Fruit fly (Drosophila melanogaster) whole organism, embryonic: ENCODE measurements around the gene Hmbs.

Experiments
- Ada2b ChIP-seq: fragments of 200-800 bp; sonication (Bioruptor generic); IDR thresholded peaks from 2 replicates; pipeline ENCODE4 v1.3.6; 2022; ENCODE audit warnings: missing biosample characterization, missing genetic modification characterization
- Adf1 ChIP-seq: fragments of 200-800 bp; sonication (Bioruptor generic); IDR thresholded peaks from 2 replicates; pipeline ENCODE4 v1.3.6; 2022; ENCODE audit warnings: missing biosample characterization, missing genetic modification characterization
- Antp ChIP-seq: fragments of 200-800 bp; sonication (Bioruptor generic); optimal IDR thresholded peaks from 3 replicates; lab custom pipeline; 2016; ENCODE audit warnings: missing biosample characterization, missing genetic modification characterization
- Bdp1 ChIP-seq: fragments of 200-800 bp; sonication (Bioruptor generic); optimal IDR thresholded peaks from 3 replicates; lab custom pipeline; 2016; ENCODE audit warnings: missing biosample characterization, missing genetic modification characterization
- CG11093 ChIP-seq: fragments of 200-800 bp; sonication (Bioruptor generic); IDR thresholded peaks from 3 replicates; pipeline ENCODE4 v1.3.6; 2022; ENCODE audit warnings: missing biosample characterization, missing genetic modification characterization
- CG12071 ChIP-seq: fragments of 200-800 bp; sonication (Bioruptor generic); optimal IDR thresholded peaks from 3 replicates; lab custom pipeline; 2018; ENCODE audit warnings: missing biosample characterization, mild to moderate bottlenecking, missing genetic modification characterization
- CG13894 ChIP-seq: fragments of 200-800 bp; sonication (Bioruptor generic); optimal IDR thresholded peaks from 3 replicates; lab custom pipeline; 2018; ENCODE audit warnings: missing biosample characterization, mild to moderate bottlenecking, missing genetic modification characterization, moderate library complexity
- CG14667 ChIP-seq: fragments of 200-800 bp; sonication (Bioruptor generic); IDR thresholded peaks from 2 replicates; pipeline ENCODE4 v1.3.6; 2022; ENCODE audit warnings: missing biosample characterization, missing genetic modification characterization
- CG15479 ChIP-seq: fragments of 200-800 bp; sonication (Bioruptor generic); optimal IDR thresholded peaks from 3 replicates; lab custom pipeline; 2019; ENCODE audit warnings: missing biosample characterization, mild to moderate bottlenecking, missing genetic modification characterization, moderate library complexity
- CG15601 ChIP-seq: fragments of 200-800 bp; sonication (Bioruptor generic); optimal IDR thresholded peaks from 3 replicates; lab custom pipeline; 2019; ENCODE audit warnings: missing biosample characterization, mild to moderate bottlenecking, missing genetic modification characterization, moderate library complexity
- CG1603 ChIP-seq: fragments of 200-800 bp; sonication (Bioruptor generic); optimal IDR thresholded peaks from 2 replicates; lab custom pipeline; 2019; ENCODE audit warnings: missing biosample characterization, mild to moderate bottlenecking, missing genetic modification characterization, moderate library complexity
- CG2889 ChIP-seq: fragments of 200-800 bp; sonication (Bioruptor generic); IDR thresholded peaks from 3 replicates; pipeline ENCODE4 v1.3.6; 2022; ENCODE audit warnings: missing biosample characterization, missing genetic modification characterization
- CG34224 ChIP-seq: fragments of 200-800 bp; sonication (Bioruptor generic); IDR thresholded peaks from 3 replicates; pipeline ENCODE4 v1.3.6; 2022; ENCODE audit warnings: missing biosample characterization, missing genetic modification characterization; ENCODE audit not compliant: partially characterized antibody
- CG3847 ChIP-seq: fragments of 200-800 bp; sonication (Bioruptor generic); IDR thresholded peaks from 2 replicates; pipeline ENCODE4 v1.3.6; 2022; ENCODE audit warnings: missing biosample characterization, missing genetic modification characterization
- CG6175 ChIP-seq: fragments of 200-800 bp; sonication (Bioruptor generic); IDR thresholded peaks from 3 replicates; pipeline ENCODE4 v1.3.6; 2022; ENCODE audit warnings: missing biosample characterization, missing genetic modification characterization
- CG6791 ChIP-seq: fragments of 200-800 bp; sonication (Bioruptor generic); IDR thresholded peaks from 3 replicates; pipeline ENCODE4 v1.3.6; 2022; ENCODE audit warnings: missing biosample characterization, missing genetic modification characterization; ENCODE audit not compliant: partially characterized antibody
- CG7357 ChIP-seq: fragments of 200-800 bp; sonication (Bioruptor generic); IDR thresholded peaks from 3 replicates; pipeline ENCODE4 v1.3.6; 2022; ENCODE audit warnings: missing biosample characterization, missing genetic modification characterization
- CG9817 ChIP-seq: fragments of 200-800 bp; sonication (Bioruptor generic); optimal IDR thresholded peaks from 2 replicates; lab custom pipeline; 2018; ENCODE audit warnings: missing biosample characterization, mild to moderate bottlenecking, missing genetic modification characterization, moderate library complexity
- Chrac-16 ChIP-seq: fragments of 200-800 bp; sonication (Bioruptor generic); optimal IDR thresholded peaks from 3 replicates; lab custom pipeline; 2016; ENCODE audit warnings: missing biosample characterization, missing genetic modification characterization
- Deaf1 ChIP-seq: fragments of 200-800 bp; optimal IDR thresholded peaks from 3 replicates; lab custom pipeline; 2019; ENCODE audit warnings: missing biosample characterization, mild to moderate bottlenecking, missing genetic modification characterization, moderate library complexity
- Fer1 ChIP-seq: fragments of 200-800 bp; sonication (Bioruptor generic); optimal IDR thresholded peaks from 2 replicates; lab custom pipeline; 2017; ENCODE audit warnings: missing biosample characterization, mild to moderate bottlenecking, missing genetic modification characterization
- Gug ChIP-seq: fragments of 200-800 bp; sonication (Bioruptor generic); IDR thresholded peaks from 4 replicates; pipeline ENCODE4 v1.3.6; 2022; ENCODE audit warnings: missing biosample characterization, missing genetic modification characterization
- Hmr ChIP-seq: fragments of 200-800 bp; sonication (Bioruptor generic); optimal IDR thresholded peaks from 3 replicates; lab custom pipeline; 2017; ENCODE audit warnings: mild to moderate bottlenecking, missing biosample characterization, missing genetic modification reagents, missing genetic modification characterization
- Hr3 ChIP-seq: fragments of 200-800 bp; sonication (Bioruptor generic); optimal IDR thresholded peaks from 3 replicates; lab custom pipeline; 2016; ENCODE audit warnings: missing biosample characterization, missing genetic modification characterization
- Hr51 ChIP-seq, 2 experiments: fragments of 200-800 bp; sonication (Bioruptor generic); optimal IDR thresholded peaks; 2 replicates in 1 of 2; 3 replicates in 1 of 2; lab custom pipeline; 2016 to 2018; ENCODE audit warnings: missing biosample characterization in 2 of 2, missing genetic modification characterization in 2 of 2, mild to moderate bottlenecking in 1 of 2, moderate library complexity in 1 of 2
- Oaz ChIP-seq: fragments of 200-800 bp; sonication (Bioruptor generic); IDR thresholded peaks from 2 replicates; pipeline ENCODE4 v1.3.6; 2022; ENCODE audit warnings: missing biosample characterization, missing genetic modification characterization
- Poxn ChIP-seq: fragments of 200-800 bp; sonication (Bioruptor generic); IDR thresholded peaks from 2 replicates; pipeline ENCODE4 v1.3.6; 2022; ENCODE audit warnings: missing biosample characterization, missing genetic modification characterization
- Ravus ChIP-seq: fragments of 200-800 bp; sonication (Bioruptor generic); IDR thresholded peaks from 2 replicates; pipeline ENCODE4 v1.3.6; 2022; ENCODE audit warnings: missing biosample characterization, missing genetic modification characterization
- Sox102F ChIP-seq: fragments of 200-800 bp; sonication (Bioruptor generic); optimal IDR thresholded peaks from 2 replicates; lab custom pipeline; 2018; ENCODE audit warnings: missing biosample characterization, mild to moderate bottlenecking, missing genetic modification characterization, moderate library complexity
- Taf1 ChIP-seq: fragments of 200-800 bp; sonication (Bioruptor generic); IDR thresholded peaks from 2 replicates; pipeline ENCODE4 v1.3.6; 2022; ENCODE audit warnings: missing biosample characterization, missing genetic modification characterization
- chinmo ChIP-seq: fragments of 200-800 bp; sonication (Bioruptor generic); IDR thresholded peaks from 4 replicates; pipeline ENCODE4 v1.3.6; 2022; ENCODE audit warnings: missing biosample characterization, missing genetic modification characterization; ENCODE audit not compliant: partially characterized antibody
- corto ChIP-seq: fragments of 200-800 bp; sonication (Bioruptor generic); optimal IDR thresholded peaks from 2 replicates; lab custom pipeline; 2016; ENCODE audit warnings: missing biosample characterization, mild to moderate bottlenecking, missing genetic modification characterization, moderate library complexity
- dmrt99B ChIP-seq: fragments of 200-800 bp; sonication (Bioruptor generic); optimal IDR thresholded peaks from 2 replicates; lab custom pipeline; 2018; ENCODE audit warnings: missing biosample characterization, mild to moderate bottlenecking, missing genetic modification characterization, moderate library complexity
- fd102C ChIP-seq: fragments of 200-800 bp; sonication (Bioruptor generic); optimal IDR thresholded peaks from 2 replicates; lab custom pipeline; 2018; ENCODE audit warnings: missing biosample characterization, mild to moderate bottlenecking, missing genetic modification characterization, moderate library complexity
- ftz-f1 ChIP-seq: fragments of 200-800 bp; sonication (Bioruptor generic); optimal IDR thresholded peaks from 2 replicates; lab custom pipeline; 2016; ENCODE audit warnings: missing biosample characterization, missing genetic modification characterization
- gsb ChIP-seq: fragments of 200-800 bp; sonication (Bioruptor generic); IDR thresholded peaks from 2 replicates; pipeline ENCODE4 v1.3.6; 2022; ENCODE audit warnings: missing biosample characterization, missing genetic modification characterization
- insv ChIP-seq, 2 experiments: fragments of 200-800 bp; sonication (Bioruptor generic); optimal IDR thresholded peaks; 3 replicates each; lab custom pipeline; 2016 to 2018; ENCODE audit warnings: missing biosample characterization in 2 of 2, missing genetic modification characterization in 2 of 2
- kay ChIP-seq: fragments of 200-800 bp; sonication (Bioruptor generic); optimal IDR thresholded peaks from 2 replicates; lab custom pipeline; 2016; ENCODE audit warnings: missing biosample characterization, missing genetic modification characterization
- kni ChIP-seq: fragments of 200-800 bp; sonication (Bioruptor generic); optimal IDR thresholded peaks from 3 replicates; lab custom pipeline; 2017; ENCODE audit warnings: mild to moderate bottlenecking, missing biosample characterization, missing genetic modification reagents, missing genetic modification characterization
- salm ChIP-seq: fragments of 200-800 bp; sonication (Bioruptor generic); optimal IDR thresholded peaks from 2 replicates; lab custom pipeline; 2018; ENCODE audit warnings: missing biosample characterization, mild to moderate bottlenecking, missing genetic modification characterization
- schlank ChIP-seq: fragments of 200-800 bp; sonication (Bioruptor generic); optimal IDR thresholded peaks from 2 replicates; lab custom pipeline; 2018; ENCODE audit warnings: missing biosample characterization, mild to moderate bottlenecking, missing genetic modification characterization
- sens-2 ChIP-seq: fragments of 200-800 bp; sonication (Bioruptor generic); IDR thresholded peaks from 2 replicates; pipeline ENCODE4 v1.3.6; 2022; ENCODE audit warnings: missing biosample characterization, missing genetic modification characterization
- ssp ChIP-seq: fragments of 200-800 bp; sonication (Bioruptor generic); IDR thresholded peaks from 2 replicates; pipeline ENCODE4 v1.3.6; 2022; ENCODE audit warnings: missing biosample characterization, missing genetic modification characterization
- sug ChIP-seq: fragments of 200-800 bp; optimal IDR thresholded peaks from 2 replicates; lab custom pipeline; 2019; ENCODE audit warnings: missing biosample characterization, mild to moderate bottlenecking, missing genetic modification characterization, moderate library complexity
- toy ChIP-seq: fragments of 200-800 bp; sonication (Bioruptor generic); IDR thresholded peaks from 2 replicates; pipeline ENCODE4 v1.3.6; 2022; ENCODE audit warnings: missing biosample characterization, missing genetic modification characterization
- trem ChIP-seq: fragments of 200-800 bp; optimal IDR thresholded peaks from 3 replicates; lab custom pipeline; 2019; ENCODE audit warnings: missing biosample characterization, mild to moderate bottlenecking, missing genetic modification characterization, moderate library complexity
- tx ChIP-seq: fragments of 200-800 bp; sonication (Bioruptor generic); optimal IDR thresholded peaks from 2 replicates; lab custom pipeline; 2016; ENCODE audit warnings: missing biosample characterization, missing genetic modification characterization
- vvl ChIP-seq: fragments of 200-800 bp; sonication (Bioruptor generic); IDR thresholded peaks from 2 replicates; pipeline ENCODE4 v1.3.6; 2022; ENCODE audit warnings: missing biosample characterization, missing genetic modification characterization
- wek ChIP-seq: fragments of 200-800 bp; sonication (Bioruptor generic); optimal IDR thresholded peaks from 3 replicates; lab custom pipeline; 2018; ENCODE audit warnings: missing biosample characterization, mild to moderate bottlenecking, missing genetic modification characterization, moderate library complexity
- wor ChIP-seq: fragments of 200-800 bp; sonication (Bioruptor generic); IDR thresholded peaks from 2 replicates; pipeline ENCODE4 v1.3.6; 2022; ENCODE audit warnings: missing biosample characterization, missing genetic modification characterization
- yki ChIP-seq: fragments of >200 bp; optimal IDR thresholded peaks from 3 replicates; lab custom pipeline; 2018
- zf30C ChIP-seq: fragments of 200-800 bp; sonication (Bioruptor generic); optimal IDR thresholded peaks from 3 replicates; lab custom pipeline; 2018; ENCODE audit warnings: missing biosample characterization, mild to moderate bottlenecking, missing genetic modification characterization

The Hmbs gene

dm6 chr3L:1298509-1298908, 36.2 kb upstream of the Hmbs start, which contains the start of gene scf (continued):
- TF ChIP-seq CG11093 (GFP tag; lab: Robert Waterston, UW), result no peak
- TF ChIP-seq ssp (GFP tag; lab: Robert Waterston, UW), result peak; percentile 55
- TF ChIP-seq tx, result no peak
- peak; percentile 40 for TF ChIP-seq CG13894 (tag; lab: Kevin White, UChicago)
- peak in 1 of 2 experiments; percentile 20 for TF ChIP-seq insv (GFP tag; optimal IDR thresholded peaks at IDR 0.05; lab: Kevin White, UChicago)
- TF ChIP-seq CG34224, result peak; percentile 50
- TF ChIP-seq CG6175, result no peak
- TF ChIP-seq vvl, result peak; percentile 39
- TF ChIP-seq wor (GFP tag; lab: Robert Waterston, UW), result no peak
- no peak for TF ChIP-seq Ravus (GFP tag; lab: Robert Waterston, UW)
- TF ChIP-seq ftz-f1 (GFP tag; lab: Kevin White, UChicago), result no peak
- no peak for TF ChIP-seq schlank (tag; lab: Kevin White, UChicago)
- TF ChIP-seq Adf1 (GFP tag; lab: Robert Waterston, UW), result no peak; the same call in 1 of the 2 replicates
- TF ChIP-seq toy, result no peak
- peak; percentile 44 for TF ChIP-seq CG1603 (tag; lab: Kevin White, UChicago)
- TF ChIP-seq Hr51 (GFP tag; optimal IDR thresholded peaks at IDR 0.05; lab: Kevin White, UChicago), result no peak
- no peak for TF ChIP-seq CG2889
- TF ChIP-seq CG12071 (GFP tag; lab: Kevin White, UChicago), result peak; percentile 17
- no peak for TF ChIP-seq Hmr
- TF ChIP-seq CG3847 (GFP tag; lab: Robert Waterston, UW), result peak; percentile 48
- TF ChIP-seq chinmo (GFP tag; lab: Robert Waterston, UW), result peak; percentile 63; the same call in 2 of the 4 replicates
- TF ChIP-seq CG6791, result 0 out of 3 replicates have a peak, but pooled peaks have one; percentile 27
- peak; percentile 53; the same call in 2 of the 3 replicates for TF ChIP-seq CG7357 (GFP tag; lab: Robert Waterston, UW)
- no peak for TF ChIP-seq Oaz (GFP tag; lab: Robert Waterston, UW)
- TF ChIP-seq CG14667 (GFP tag; lab: Robert Waterston, UW), result no peak
- no peak for TF ChIP-seq CG15479 (GFP tag; lab: Kevin White, UChicago)
- TF ChIP-seq fd102C (GFP tag; lab: Kevin White, UChicago), result no peak
- TF ChIP-seq CG9817 (tag; lab: Kevin White, UChicago), result no peak
- TF ChIP-seq Ada2b (GFP tag; lab: Robert Waterston, UW), result no peak
- peak; percentile 71 for TF ChIP-seq trem (tag; lab: Kevin White, UChicago)
- TF ChIP-seq Antp (GFP tag; lab: Kevin White, UChicago), result no peak
- TF ChIP-seq Taf1 (GFP tag; lab: Robert Waterston, UW), result no peak
- no peak for TF ChIP-seq Poxn (GFP tag; lab: Robert Waterston, UW)
- no peak for TF ChIP-seq zf30C (GFP tag; lab: Kevin White, UChicago)
- TF ChIP-seq Fer1 (GFP tag; lab: Kevin White, UChicago), result peak; percentile 35
- 0 out of 2 replicates have a peak, but pooled peaks have one; percentile 11 for TF ChIP-seq sens-2 (GFP tag; lab: Robert Waterston, UW)
- no peak; the same call in 3 of the 4 replicates for TF ChIP-seq Gug
- TF ChIP-seq corto (GFP tag; lab: Kevin White, UChicago), result no peak
- TF ChIP-seq sug (tag; lab: Kevin White, UChicago), result peak; percentile 40
- TF ChIP-seq Bdp1 (GFP tag; lab: Kevin White, UChicago), result no peak
- TF ChIP-seq Chrac-16, result no peak
- TF ChIP-seq Deaf1 (tag; lab: Kevin White, UChicago), result peak; percentile 78
- TF ChIP-seq dmrt99B (tag; lab: Kevin White, UChicago), result no peak
- no peak for TF ChIP-seq wek
- no peak for TF ChIP-seq kni (GFP tag; lab: Kevin White, UChicago)
- TF ChIP-seq salm (tag; lab: Kevin White, UChicago), result no peak
- no peak for TF ChIP-seq Hr3 (GFP tag; lab: Kevin White, UChicago)
- no peak for TF ChIP-seq Sox102F (GFP tag; lab: Kevin White, UChicago)
- no peak for TF ChIP-seq CG15601 (tag; lab: Kevin White, UChicago)
- TF ChIP-seq yki (lab: Kevin White, UChicago), result no peak
- 0 out of 2 replicates have a peak, but pooled peaks have one; percentile 28 for TF ChIP-seq gsb (GFP tag; lab: Robert Waterston, UW)
- TF ChIP-seq kay, result no peak
